Fruit fly (Drosophila melanogaster): Measurements from ENCODE around the gene Sf3b6.
A peak's percentile ranks its signal among the peaks of the same experiment; 100 is the strongest.

- peak; percentile 83 for TF ChIP-seq Smox (GFP tag; optimal IDR thresholded peaks at IDR 0.05)
- TF ChIP-seq CG4318 (GFP tag; optimal IDR thresholded peaks at IDR 0.05): peak; percentile 71
- peak; percentile 83 for TF ChIP-seq Ets96B (tag; optimal IDR thresholded peaks at IDR 0.05)
- TF ChIP-seq CG7368 (GFP tag; optimal IDR thresholded peaks at IDR 0.05): peak; percentile 91
- TF ChIP-seq fd59A (GFP tag; optimal IDR thresholded peaks at IDR 0.05): peak; percentile 71
- peak; percentile 85 for TF ChIP-seq Lpt (GFP tag; optimal IDR thresholded peaks at IDR 0.05)
- TF ChIP-seq CG16779 (tag; optimal IDR thresholded peaks at IDR 0.05): peak; percentile 81
- peak; percentile 81 for TF ChIP-seq spab (GFP tag; optimal IDR thresholded peaks at IDR 0.05)
- TF ChIP-seq CG6276 (GFP tag; optimal IDR thresholded peaks at IDR 0.05): peak; percentile 36
These were observed 8.0 kb downstream of the Sf3b6 start, which contains the start of the genes D19B and CG43293 for dm6 chr3L:6184884-6185438.
